Worm (Caenorhabditis elegans): ENCODE data around the gene ttr-19.
A peak's percentile ranks its signal among the peaks of the same experiment; 100 is the strongest.

The ttr-19 gene

ce11 chrV:10191242-10191641, 36.0 kb downstream of the ttr-19 start:
- TF ChIP-seq fos-1 (tag; optimal IDR thresholded peaks at IDR 0.05), result peak; percentile 35
- no peak for TF ChIP-seq lin-39 (tag; optimal IDR thresholded peaks at IDR 0.05)

ce11 chrV:10190081-10190556, 37.1 kb downstream of the ttr-19 start, which contains the start of gene ZK856.5:
TSS of gene ZK856.5 (minus strand) at chrV:10190131.
- TF ChIP-seq Y55F3AM.14 (GFP tag; optimal IDR thresholded peaks at IDR 0.05) (no peak), fos-1 (tag; optimal IDR thresholded peaks at IDR 0.05) (peak; percentile 71), mdl-1 (tag; optimal IDR thresholded peaks at IDR 0.05) (peak in 1 of 2 experiments; percentile 36), egl-27 (tag; optimal IDR thresholded peaks at IDR 0.05) (no peak), crh-2 (tag; optimal IDR thresholded peaks at IDR 0.05) (peak; percentile 61), sma-9 (GFP tag; optimal IDR thresholded peaks at IDR 0.05) (peak; percentile 68), sma-9 (tag; optimal IDR thresholded peaks at IDR 0.05) (no peak)

- no peak for TF ChIP-seq elt-3 (tag; optimal IDR thresholded peaks at IDR 0.05)
- no peak for TF ChIP-seq Y55F3AM.14 (GFP tag; optimal IDR thresholded peaks at IDR 0.05)
- no peak for TF ChIP-seq nhr-11 (tag; optimal IDR thresholded peaks at IDR 0.05)
- TF ChIP-seq nhr-23 (tag; optimal IDR thresholded peaks at IDR 0.05), result no peak
Measured at ce11 chrV:10185719-10186118, 41.5 kb downstream of the ttr-19 start, which contains the start of gene ZK856.18. TSS of gene ZK856.18 (minus strand) at chrV:10186007.

- TF ChIP-seq lsy-2 (tag; optimal IDR thresholded peaks at IDR 0.05), result no peak
- TF ChIP-seq ZK546.5 (tag; optimal IDR thresholded peaks at IDR 0.05), result no peak
- no peak for TF ChIP-seq lin-11 (tag; optimal IDR thresholded peaks at IDR 0.05)
- no peak for TF ChIP-seq ceh-16 (tag; optimal IDR thresholded peaks at IDR 0.05)
- TF ChIP-seq Y55F3AM.14 (GFP tag; optimal IDR thresholded peaks at IDR 0.05), result no peak
- no peak for TF ChIP-seq skn-1 (tag; optimal IDR thresholded peaks at IDR 0.05)
- no peak for TF ChIP-seq fos-1 (tag; optimal IDR thresholded peaks at IDR 0.05)
- TF ChIP-seq F13H6.1 (tag; optimal IDR thresholded peaks at IDR 0.05), result no peak
- no peak for TF ChIP-seq unc-39 (tag; optimal IDR thresholded peaks at IDR 0.05)
- TF ChIP-seq nhr-12 (tag; optimal IDR thresholded peaks at IDR 0.05), result no peak
Measured at ce11 chrV:10183810-10184209, 43.4 kb downstream of the ttr-19 start.

ce11 chrV:10182984-10183383, 44.2 kb downstream of the ttr-19 start, which contains the start of gene ZK856.4:
TSS of gene ZK856.4 (plus strand) at chrV:10183284.
- TF ChIP-seq mbf-1 (tag; optimal IDR thresholded peaks at IDR 0.05), result no peak
- no peak for TF ChIP-seq ZK546.5 (tag; optimal IDR thresholded peaks at IDR 0.05)
- no peak for TF ChIP-seq unc-39 (tag; optimal IDR thresholded peaks at IDR 0.05)
- TF ChIP-seq gmeb-1 (tag; optimal IDR thresholded peaks at IDR 0.05), result no peak
- no peak for TF ChIP-seq lin-39 (tag; optimal IDR thresholded peaks at IDR 0.05)
- TF ChIP-seq fos-1 (tag; optimal IDR thresholded peaks at IDR 0.05), result no peak
- TF ChIP-seq aly-2 (tag; optimal IDR thresholded peaks at IDR 0.05), result no peak
- TF ChIP-seq C34F6.9 (tag; optimal IDR thresholded peaks at IDR 0.05), result no peak
- no peak for TF ChIP-seq ceh-82 (tag; optimal IDR thresholded peaks at IDR 0.05)

ce11 chrV:10179235-10179634, 48.0 kb downstream of the ttr-19 start, which contains the start of gene cul-5:
TSS of gene cul-5 (plus strand) at chrV:10179535.
- TF ChIP-seq ceh-82 (tag; optimal IDR thresholded peaks at IDR 0.05) (no peak), nhr-10 (tag; optimal IDR thresholded peaks at IDR 0.05) (no peak), sem-4 (tag; optimal IDR thresholded peaks at IDR 0.05) (no peak), lsy-2 (tag; optimal IDR thresholded peaks at IDR 0.05) (no peak), nhr-129 (tag; optimal IDR thresholded peaks at IDR 0.05) (no peak), unc-55 (GFP tag; optimal IDR thresholded peaks at IDR 0.05) (no peak), ztf-1 (GFP tag; conservative IDR thresholded peaks at IDR 0.05) (no peak), nhr-6 (tag; optimal IDR thresholded peaks at IDR 0.05) (no peak), mab-5 (tag; optimal IDR thresholded peaks at IDR 0.05) (no peak)

ce11 chrV:10178166-10178565, 49.1 kb downstream of the ttr-19 start:
- peak; percentile 64 for TF ChIP-seq nhr-129 (tag; optimal IDR thresholded peaks at IDR 0.05)
- TF ChIP-seq unc-39 (tag; optimal IDR thresholded peaks at IDR 0.05), result no peak
- peak; percentile 30 for TF ChIP-seq lin-13 (GFP tag; optimal IDR thresholded peaks at IDR 0.05)
- TF ChIP-seq F13H6.1 (tag; optimal IDR thresholded peaks at IDR 0.05), result peak; percentile 63
- TF ChIP-seq zag-1 (tag; optimal IDR thresholded peaks at IDR 0.05), result no peak
- peak; percentile 96 for TF ChIP-seq blmp-1 (tag; optimal IDR thresholded peaks at IDR 0.05; ENCODE audit: insufficient read depth)
- peak; percentile 65 for TF ChIP-seq unc-55 (GFP tag; optimal IDR thresholded peaks at IDR 0.05)
- TF ChIP-seq nhr-77 (tag; optimal IDR thresholded peaks at IDR 0.05), result no peak
- peak; percentile 62 for TF ChIP-seq crh-2 (tag; optimal IDR thresholded peaks at IDR 0.05)
- TF ChIP-seq aly-2 (tag; optimal IDR thresholded peaks at IDR 0.05), result no peak
- TF ChIP-seq ama-1 (optimal IDR thresholded peaks at IDR 0.05), result no peak
- TF ChIP-seq nhr-23 (tag; optimal IDR thresholded peaks at IDR 0.05), result no peak
- TF ChIP-seq sma-3 (GFP tag; optimal IDR thresholded peaks at IDR 0.05), result peak; percentile 72
- TF ChIP-seq ztf-1 (GFP tag; conservative IDR thresholded peaks at IDR 0.05), result no peak
- no peak for TF ChIP-seq peb-1 (tag; optimal IDR thresholded peaks at IDR 0.05)
- TF ChIP-seq nhr-25 (tag; optimal IDR thresholded peaks at IDR 0.05), result peak; percentile 50
- TF ChIP-seq ceh-82 (tag; optimal IDR thresholded peaks at IDR 0.05), result no peak
- no peak for TF ChIP-seq mab-5 (tag; optimal IDR thresholded peaks at IDR 0.05)
- TF ChIP-seq nhr-6 (tag; optimal IDR thresholded peaks at IDR 0.05), result peak; percentile 6
- TF ChIP-seq lsy-2 (tag; optimal IDR thresholded peaks at IDR 0.05), result peak; percentile 15 to 76
- no peak for TF ChIP-seq alr-1 (tag; optimal IDR thresholded peaks at IDR 0.05)
- TF ChIP-seq C34F6.9 (tag; optimal IDR thresholded peaks at IDR 0.05), result peak; percentile 79
- TF ChIP-seq fos-1 (tag; optimal IDR thresholded peaks at IDR 0.05), result peak; percentile 28
